Fruit fly (Drosophila melanogaster): ENCODE data around the gene CG7246.
A peak's percentile ranks its signal among the peaks of the same experiment; 100 is the strongest.

CG7246 gene

dm6 chrX:9047725-9048384 lies 33.0 kb downstream of the CG7246 start (continued):
- TF ChIP-seq Oli (tag; optimal IDR thresholded peaks at IDR 0.05) (peak; percentile 82), tin (GFP tag; optimal IDR thresholded peaks at IDR 0.05) (peak; percentile 44), CG11456 (GFP tag; IDR thresholded peaks at IDR 0.05) (no peak), Dip2 (GFP tag; IDR thresholded peaks at IDR 0.05) (no peak), org-1 (GFP tag; optimal IDR thresholded peaks at IDR 0.05) (peak; percentile 34), dimm (GFP tag; IDR thresholded peaks at IDR 0.05) (no peak), salm (tag; optimal IDR thresholded peaks at IDR 0.05) (peak; percentile 70), CG14965 (GFP tag; optimal IDR thresholded peaks at IDR 0.05; ENCODE audit: borderline replicate concordance) (no peak), caup (GFP tag; optimal IDR thresholded peaks at IDR 0.05; ENCODE audit: severe bottlenecking) (no peak), CG2116 (GFP tag; optimal IDR thresholded peaks at IDR 0.05) (peak; percentile 12), oc (tag; optimal IDR thresholded peaks at IDR 0.05) (peak; percentile 56), Deaf1 (tag; optimal IDR thresholded peaks at IDR 0.05) (peak; percentile 23), aop (GFP tag; IDR thresholded peaks at IDR 0.05) (no peak), CG6689 (GFP tag; IDR thresholded peaks at IDR 0.05) (peak; percentile 65), CG1233 (GFP tag; optimal IDR thresholded peaks at IDR 0.05) (peak; percentile 55), CG14050 (GFP tag; IDR thresholded peaks at IDR 0.05) (peak; percentile 25; the same call in 1 of the 3 replicates), so (GFP tag; IDR thresholded peaks at IDR 0.05) (peak; percentile 59; the same call in 1 of the 3 replicates), hkb (optimal IDR thresholded peaks at IDR 0.05) (no peak), hkb (GFP tag; IDR thresholded peaks at IDR 0.05) (peak; percentile 77), CG8089 (GFP tag; optimal IDR thresholded peaks at IDR 0.05) (no peak), trem (tag; optimal IDR thresholded peaks at IDR 0.05) (peak; percentile 75), CG2120 (GFP tag; optimal IDR thresholded peaks at IDR 0.05) (peak; percentile 20), CG14014 (GFP tag; IDR thresholded peaks at IDR 0.05) (peak; percentile 42; the same call in 1 of the 2 replicates), NK7.1 (GFP tag; optimal IDR thresholded peaks at IDR 0.05) (no peak), zen (tag; optimal IDR thresholded peaks at IDR 0.05) (peak; percentile 45), btn (GFP tag; optimal IDR thresholded peaks at IDR 0.05) (no peak), CG15696 (tag; optimal IDR thresholded peaks at IDR 0.05) (peak; percentile 81), CG17802 (tag; optimal IDR thresholded peaks at IDR 0.05) (no peak), pum (GFP tag; optimal IDR thresholded peaks at IDR 0.05) (peak; percentile 39), Lhr (GFP tag; optimal IDR thresholded peaks at IDR 0.05) (peak; percentile 33), dan (GFP tag; IDR thresholded peaks at IDR 0.05) (no peak), Sry-δ (GFP tag; optimal IDR thresholded peaks at IDR 0.05) (no peak), Awh (GFP tag; IDR thresholded peaks at IDR 0.05) (peak; percentile 31; the same call in 1 of the 2 replicates), hth (optimal IDR thresholded peaks at IDR 0.05) (no peak), Side (GFP tag; optimal IDR thresholded peaks at IDR 0.05) (no peak), lola (GFP tag; optimal IDR thresholded peaks at IDR 0.05) (peak in 1 of 3 experiments; percentile 89), ttk (GFP tag; IDR thresholded peaks at IDR 0.05) (0 out of 2 replicates have a peak, but pooled peaks have one; percentile 4), az2 (GFP tag; optimal IDR thresholded peaks at IDR 0.05) (peak; percentile 63), CG13287 (GFP tag; IDR thresholded peaks at IDR 0.05; ENCODE audit: partially characterized antibody) (no peak), CG10959 (GFP tag; IDR thresholded peaks at IDR 0.05) (no peak; the same call in 1 of the 2 replicates), Drgx (GFP tag; IDR thresholded peaks at IDR 0.05) (peak; percentile 78), CG10979 (tag; optimal IDR thresholded peaks at IDR 0.05) (peak; percentile 88), pb (GFP tag; optimal IDR thresholded peaks at IDR 0.05) (no peak), vvl (GFP tag; IDR thresholded peaks at IDR 0.05) (peak; percentile 69), CG5953 (GFP tag; IDR thresholded peaks at IDR 0.05) (peak; percentile 50; the same call in 1 of the 2 replicates), Kr (GFP tag; optimal IDR thresholded peaks at IDR 0.05) (peak; percentile 77), CoRest (tag; optimal IDR thresholded peaks at IDR 0.05) (peak; percentile 82), CG12744 (GFP tag; optimal IDR thresholded peaks at IDR 0.05) (no peak), CG11398 (GFP tag; optimal IDR thresholded peaks at IDR 0.05) (no peak), fd64A (GFP tag; optimal IDR thresholded peaks at IDR 0.05) (no peak)
